Worm (Caenorhabditis elegans) whole organism, mixed stage, embryonic: Measurements from ENCODE around the gene rde-12.

Source experiments
- M03D4.4 ChIP-seq: sonication (generic microtip); optimal IDR thresholded peaks from 2 replicates; lab custom pipeline; 2017; ENCODE audit warnings: mild to moderate bottlenecking, missing genetic modification characterization, missing compliant biosample characterization
- bed-3 ChIP-seq: fragments of 200-800 bp; sonication (Bioruptor generic); optimal IDR thresholded peaks from 3 replicates; lab custom pipeline; 2018; ENCODE audit warnings: mild to moderate bottlenecking, missing genetic modification characterization, moderate library complexity, missing compliant biosample characterization
- blmp-1 ChIP-seq: fragments of 150-350 bp; optimal IDR thresholded peaks from 2 replicates; lab custom pipeline; 2014; ENCODE audit warnings: missing biosample characterization, missing genetic modification characterization
- ceh-39 ChIP-seq: fragments of 150-350 bp; optimal IDR thresholded peaks from 2 replicates; lab custom pipeline; 2014; ENCODE audit warnings: missing biosample characterization, missing genetic modification characterization
- ceh-43 ChIP-seq: fragments of 200-800 bp; sonication (Bioruptor generic); optimal IDR thresholded peaks from 2 replicates; lab custom pipeline; 2018; ENCODE audit warnings: mild to moderate bottlenecking, missing genetic modification characterization, moderate library complexity, missing compliant biosample characterization
- ceh-83 ChIP-seq: fragments of 200-800 bp; sonication (Bioruptor generic); optimal IDR thresholded peaks from 2 replicates; lab custom pipeline; 2018; ENCODE audit warnings: mild to moderate bottlenecking, missing genetic modification characterization, missing compliant biosample characterization
- ces-1 ChIP-seq: fragments of 150-350 bp; optimal IDR thresholded peaks from 2 replicates; lab custom pipeline; 2014; ENCODE audit warnings: missing biosample characterization, missing genetic modification reagents, missing genetic modification characterization
- cnd-1 ChIP-seq: fragments of 200-800 bp; sonication (Bioruptor generic); optimal IDR thresholded peaks from 2 replicates; lab custom pipeline; 2018; ENCODE audit warnings: mild to moderate bottlenecking, missing genetic modification characterization, missing compliant biosample characterization
- drap-1 ChIP-seq: fragments of 200-800 bp; sonication (Bioruptor generic); optimal IDR thresholded peaks from 3 replicates; lab custom pipeline; 2018; ENCODE audit warnings: mild to moderate bottlenecking, missing genetic modification characterization, missing compliant biosample characterization
- elt-1 ChIP-seq: sonication (generic microtip); optimal IDR thresholded peaks from 2 replicates; lab custom pipeline; 2017; ENCODE audit warnings: missing genetic modification characterization, mild to moderate bottlenecking, missing compliant biosample characterization, antibody characterized with exemption, moderate library complexity, borderline replicate concordance; ENCODE audit not compliant: insufficient read depth
- elt-3 ChIP-seq: fragments of 150-350 bp; optimal IDR thresholded peaks from 2 replicates; lab custom pipeline; 2014; ENCODE audit warnings: missing biosample characterization, missing genetic modification characterization
- flh-1 ChIP-seq: fragments of 200-800 bp; sonication (Bioruptor generic); optimal IDR thresholded peaks from 2 replicates; lab custom pipeline; 2018; ENCODE audit warnings: mild to moderate bottlenecking, missing genetic modification characterization, moderate library complexity, missing compliant biosample characterization
- ham-2 ChIP-seq: fragments of 200-800 bp; sonication (Bioruptor generic); optimal IDR thresholded peaks from 2 replicates; lab custom pipeline; 2018; ENCODE audit warnings: mild to moderate bottlenecking, missing genetic modification characterization, missing compliant biosample characterization
- hlh-1 ChIP-seq: fragments of 150-350 bp; optimal IDR thresholded peaks from 2 replicates; lab custom pipeline; 2014; ENCODE audit warnings: missing biosample characterization, missing genetic modification reagents, missing genetic modification characterization
- lin-13 ChIP-seq: fragments of 150-350 bp; optimal IDR thresholded peaks from 2 replicates; lab custom pipeline; 2014; ENCODE audit warnings: missing biosample characterization, missing genetic modification characterization
- lin-32 ChIP-seq: fragments of 200-800 bp; sonication (Bioruptor generic); optimal IDR thresholded peaks from 2 replicates; lab custom pipeline; 2018; ENCODE audit warnings: mild to moderate bottlenecking, missing genetic modification characterization, missing compliant biosample characterization
- lsy-2 ChIP-seq: fragments of 150-350 bp; optimal IDR thresholded peaks from 2 replicates; lab custom pipeline; 2014; ENCODE audit warnings: missing biosample characterization, missing genetic modification characterization
- mab-5 ChIP-seq: fragments of 150-350 bp; optimal IDR thresholded peaks from 2 replicates; lab custom pipeline; 2014; ENCODE audit warnings: missing biosample characterization, missing genetic modification characterization
- mep-1 ChIP-seq: fragments of 150-350 bp; optimal IDR thresholded peaks from 2 replicates; lab custom pipeline; 2017; ENCODE audit warnings: missing biosample characterization, missing genetic modification reagents, missing genetic modification characterization, inconsistent platforms
- mls-2 ChIP-seq: sonication (generic microtip); optimal IDR thresholded peaks from 2 replicates; lab custom pipeline; 2016; ENCODE audit warnings: mild to moderate bottlenecking, missing genetic modification characterization, moderate library complexity, missing compliant biosample characterization
- nhr-12 ChIP-seq: fragments of 150-350 bp; optimal IDR thresholded peaks from 2 replicates; lab custom pipeline; 2014; ENCODE audit warnings: missing biosample characterization, missing genetic modification characterization
- nhr-2 ChIP-seq: fragments of 150-350 bp; optimal IDR thresholded peaks from 2 replicates; lab custom pipeline; 2014; ENCODE audit warnings: missing biosample characterization, missing genetic modification characterization
- nhr-237 ChIP-seq: fragments of 150-350 bp; optimal IDR thresholded peaks from 2 replicates; lab custom pipeline; 2014; ENCODE audit warnings: missing biosample characterization, missing genetic modification characterization
- nhr-28 ChIP-seq: fragments of 150-350 bp; optimal IDR thresholded peaks from 2 replicates; lab custom pipeline; 2014; ENCODE audit warnings: missing biosample characterization, missing genetic modification characterization
- nhr-76 ChIP-seq: sonication (generic microtip); optimal IDR thresholded peaks from 2 replicates; lab custom pipeline; 2017; ENCODE audit warnings: missing biosample characterization, missing genetic modification characterization
- pha-4 ChIP-seq: fragments of 150-350 bp; optimal IDR thresholded peaks from 2 replicates; lab custom pipeline; 2018; ENCODE audit warnings: missing biosample characterization, missing genetic modification reagents, missing genetic modification characterization
- sem-2 ChIP-seq: fragments of 200-800 bp; sonication (Bioruptor generic); optimal IDR thresholded peaks from 2 replicates; lab custom pipeline; 2018; ENCODE audit warnings: mild to moderate bottlenecking, missing genetic modification characterization, missing compliant biosample characterization
- snpc-4 ChIP-seq: fragments of 150-350 bp; optimal IDR thresholded peaks from 2 replicates; lab custom pipeline; 2014; ENCODE audit warnings: missing biosample characterization, missing genetic modification characterization
- sptf-1 ChIP-seq: sonication (generic microtip); optimal IDR thresholded peaks from 2 replicates; lab custom pipeline; 2017; ENCODE audit warnings: mild to moderate bottlenecking, missing genetic modification characterization, moderate library complexity, missing compliant biosample characterization
- tbx-8 ChIP-seq: fragments of 200-800 bp; sonication (Bioruptor generic); optimal IDR thresholded peaks from 2 replicates; lab custom pipeline; 2018; ENCODE audit warnings: mild to moderate bottlenecking, missing genetic modification characterization, moderate library complexity, missing compliant biosample characterization
- unc-120 ChIP-seq: sonication (generic microtip); optimal IDR thresholded peaks from 2 replicates; lab custom pipeline; 2017; ENCODE audit warnings: missing genetic modification characterization, missing compliant biosample characterization; ENCODE audit not compliant: poor library complexity, severe bottlenecking
- unc-39 ChIP-seq: fragments of 150-350 bp; optimal IDR thresholded peaks from 2 replicates; lab custom pipeline; 2014; ENCODE audit warnings: missing biosample characterization, missing genetic modification characterization
- unc-62 ChIP-seq: fragments of 150-350 bp; optimal IDR thresholded peaks from 2 replicates; lab custom pipeline; 2014; ENCODE audit warnings: missing biosample characterization, missing genetic modification reagents, missing genetic modification characterization
- zip-8 ChIP-seq: fragments of 150-350 bp; optimal IDR thresholded peaks from 2 replicates; lab custom pipeline; 2014; ENCODE audit warnings: missing biosample characterization, missing genetic modification characterization
- ztf-11 ChIP-seq: fragments of 150-350 bp; optimal IDR thresholded peaks from 2 replicates; lab custom pipeline; 2014; ENCODE audit warnings: missing biosample characterization, missing genetic modification characterization

Gene rde-12

DNA sequence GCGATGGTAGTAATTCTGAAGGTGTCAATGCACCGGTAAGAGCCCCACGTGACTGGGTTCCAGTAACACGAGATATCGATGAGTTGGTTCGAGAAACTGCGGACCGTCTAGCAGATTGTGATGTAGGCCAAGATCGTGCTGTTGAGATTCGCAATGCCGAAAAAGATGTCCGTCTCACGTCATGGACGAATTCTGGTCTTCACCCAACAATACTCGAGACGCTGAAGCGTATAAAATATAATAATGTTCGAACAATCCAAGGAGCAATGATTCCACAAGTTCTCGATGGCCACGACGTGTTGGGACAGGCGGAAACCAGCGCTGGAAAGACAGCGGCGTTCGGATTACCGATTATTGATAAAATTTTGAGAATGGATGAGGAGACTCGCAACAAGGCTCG, 1.3 kb downstream of the rde-12 start:
- no peak for TF ChIP-seq hlh-1 (tag; lab: Kevin White, UChicago)

DNA sequence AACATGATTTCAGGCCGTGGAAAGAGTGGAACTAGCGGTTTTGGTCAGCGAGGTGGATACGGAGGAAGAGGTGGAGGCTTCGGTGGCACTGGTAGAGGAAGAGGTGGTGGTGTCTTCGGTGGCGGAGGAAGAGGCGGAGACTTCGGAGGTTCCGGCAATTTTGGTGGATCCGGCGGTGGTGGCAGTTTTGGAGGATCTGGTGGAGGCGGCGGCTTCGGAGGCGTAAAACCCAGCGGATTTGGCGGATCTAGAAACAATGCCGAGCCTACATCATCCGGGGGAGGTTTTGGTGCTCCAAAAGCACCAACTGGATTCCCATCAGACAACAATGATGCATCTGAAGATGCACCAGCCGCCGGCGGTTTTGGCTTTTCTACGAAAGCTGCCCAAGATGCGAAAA, 3.1 kb downstream of the rde-12 start:
- TF ChIP-seq drap-1 (GFP tag; lab: Kevin White, UChicago): no peak
- no peak for TF ChIP-seq tbx-8 (GFP tag; lab: Kevin White, UChicago)
- peak; percentile 13 for TF ChIP-seq sptf-1 (tag; lab: Kevin White, UChicago)
- TF ChIP-seq nhr-28 (tag; lab: Kevin White, UChicago): no peak

DNA sequence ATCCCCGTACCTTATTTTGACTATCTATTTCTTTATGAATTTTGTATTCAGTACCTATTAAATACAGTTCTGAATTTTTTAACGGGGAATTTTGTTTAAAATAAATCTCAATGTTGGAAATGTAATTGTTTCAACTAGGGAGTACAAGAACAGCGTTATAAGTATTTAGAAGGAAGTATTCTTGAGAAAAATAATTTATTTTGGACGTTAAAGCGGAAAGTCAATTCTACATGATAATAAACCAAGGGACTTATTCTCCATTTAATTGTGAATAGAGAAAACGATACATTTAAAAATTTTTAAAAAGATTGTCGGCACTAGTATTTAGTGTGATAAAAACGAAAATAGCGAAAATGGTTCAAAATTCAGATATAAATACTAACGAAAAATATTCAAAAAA, 4.0 kb downstream of the rde-12 start:
- no peak for TF ChIP-seq elt-3
- TF ChIP-seq cnd-1 (tag; lab: Kevin White, UChicago): no peak
- TF ChIP-seq nhr-237 (tag; lab: Kevin White, UChicago): no peak
- no peak for TF ChIP-seq ceh-43 (GFP tag; lab: Kevin White, UChicago)

DNA sequence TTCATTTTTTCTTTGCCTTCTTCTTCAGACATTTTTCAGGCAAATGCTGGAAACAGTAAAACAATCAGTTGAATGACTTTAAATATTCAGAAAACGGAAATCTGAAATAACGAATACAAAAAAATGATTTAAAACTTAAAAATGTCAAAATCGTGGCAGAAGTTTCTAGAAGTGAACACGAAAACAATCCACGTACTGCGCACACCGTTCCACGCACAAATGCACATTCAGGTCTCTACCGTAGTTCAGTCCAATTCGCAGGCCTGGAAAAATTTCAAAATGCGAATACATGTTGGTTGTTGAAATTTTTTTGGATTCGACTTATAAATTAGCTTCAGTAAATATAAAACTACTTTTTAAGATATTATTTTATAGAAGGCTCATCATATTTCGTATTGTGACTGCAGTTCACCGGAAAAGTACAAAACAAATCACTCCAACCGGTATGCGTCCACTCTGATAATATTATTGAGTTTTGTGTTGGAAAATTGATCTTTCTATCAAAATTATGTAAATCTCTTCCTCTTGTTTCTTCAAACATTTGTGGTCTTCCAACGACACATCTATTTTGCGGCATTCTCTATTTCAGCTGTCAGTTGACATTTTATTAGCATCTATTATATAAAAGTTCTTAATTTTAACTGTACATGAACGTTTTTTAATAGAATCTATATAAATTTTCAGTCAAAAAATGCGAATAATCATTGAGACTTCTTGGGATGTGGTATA, 6.9 kb downstream of the rde-12 start, which contains the start of the genes mip-2 and F58G11.4:
mip-2 (minus strand) TSS at position 48 of the 729 bp plus-strand sequence.
F58G11.4 (plus strand) TSS at position 679 of the 729 bp plus-strand sequence.
- TF ChIP-seq nhr-2 (no peak), zip-8 (no peak), nhr-12 (no peak)

DNA sequence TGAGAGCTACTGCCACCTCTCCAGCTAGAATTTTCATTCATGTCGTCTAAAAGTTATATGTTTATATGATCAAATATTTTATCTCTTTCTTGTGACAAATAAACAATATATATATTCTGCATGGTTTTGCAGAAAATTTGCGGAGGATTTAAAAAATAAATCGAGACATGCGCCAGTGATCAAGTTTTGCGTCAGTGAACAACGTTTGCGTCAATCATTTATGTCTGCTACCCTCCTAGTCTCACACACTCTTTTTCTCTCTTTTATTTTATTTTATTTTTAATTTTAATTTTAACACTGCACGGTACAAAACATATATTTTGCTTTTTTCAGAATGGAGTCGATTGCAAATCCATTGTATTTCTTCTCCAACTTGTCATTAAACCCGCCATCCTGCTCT, 13.4 kb downstream of the rde-12 start, which contains the start of the genes tag-65 and ccz-1:
tag-65 (minus strand) TSS at position 46 of the 400 bp plus-strand sequence.
ccz-1 (plus strand) TSS at position 334 of the 400 bp plus-strand sequence.
- TF ChIP-seq ces-1 (GFP tag; lab: Kevin White, UChicago) (peak; percentile 85), bed-3 (GFP tag; lab: Kevin White, UChicago) (no peak), snpc-4 (tag; lab: Kevin White, UChicago) (no peak), lin-13 (peak; percentile 66), pha-4 (tag; lab: Kevin White, UChicago) (peak; percentile 90), nhr-76 (no peak), cnd-1 (tag; lab: Kevin White, UChicago) (no peak), mep-1 (tag; lab: Kevin White, UChicago) (peak; percentile 74), ceh-43 (GFP tag; lab: Kevin White, UChicago) (no peak), ceh-83 (peak; percentile 34), nhr-237 (tag; lab: Kevin White, UChicago) (peak; percentile 78), sem-2 (GFP tag; lab: Kevin White, UChicago) (no peak), elt-1 (tag; lab: Kevin White, UChicago) (no peak), nhr-28 (tag; lab: Kevin White, UChicago) (no peak), tbx-8 (GFP tag; lab: Kevin White, UChicago) (no peak), elt-3 (no peak), sptf-1 (tag; lab: Kevin White, UChicago) (peak; percentile 60), lsy-2 (peak; percentile 74), zip-8 (no peak), M03D4.4 (tag; lab: Kevin White, UChicago) (no peak), unc-39 (tag; lab: Kevin White, UChicago) (no peak), hlh-1 (tag; lab: Kevin White, UChicago) (peak; percentile 36), drap-1 (GFP tag; lab: Kevin White, UChicago) (no peak), lin-32 (GFP tag; lab: Kevin White, UChicago) (no peak), ztf-11 (no peak), unc-120 (tag; lab: Kevin White, UChicago) (no peak), unc-62 (GFP tag; lab: Kevin White, UChicago) (peak; percentile 60), blmp-1 (tag; lab: Kevin White, UChicago) (no peak), mls-2 (tag; lab: Kevin White, UChicago) (no peak), nhr-2 (peak; percentile 4), mab-5 (tag; lab: Kevin White, UChicago) (peak; percentile 22), ceh-39 (no peak), nhr-12 (no peak), ham-2 (GFP tag; lab: Kevin White, UChicago) (no peak), flh-1 (GFP tag; lab: Kevin White, UChicago) (no peak)
